Fruit fly (Drosophila melanogaster) whole organism, embryonic: ENCODE measurements around the gene spg.

Experiments
- Abd-B ChIP-seq: fragments of 200-800 bp; sonication (Bioruptor generic); optimal IDR thresholded peaks from 2 replicates; lab custom pipeline; 2018; ENCODE audit warnings: missing biosample characterization, mild to moderate bottlenecking, missing genetic modification characterization, moderate library complexity
- Aef1 ChIP-seq: fragments of 200-800 bp; sonication (Bioruptor generic); IDR thresholded peaks from 3 replicates; pipeline ENCODE4 v1.3.6; 2022; ENCODE audit warnings: missing biosample characterization, missing genetic modification characterization
- Asciz ChIP-seq: fragments of 200-800 bp; sonication (Bioruptor generic); optimal IDR thresholded peaks from 2 replicates; lab custom pipeline; 2017; ENCODE audit warnings: missing biosample characterization, mild to moderate bottlenecking, missing genetic modification characterization, missing genetic modification reagents
- Bgb ChIP-seq: fragments of 200-800 bp; sonication (Bioruptor generic); IDR thresholded peaks from 2 replicates; pipeline ENCODE4 v1.3.6; 2022; ENCODE audit warnings: missing biosample characterization, missing genetic modification characterization; ENCODE audit not compliant: partially characterized antibody
- Bteb2 ChIP-seq: fragments of 200-800 bp; sonication (Bioruptor generic); optimal IDR thresholded peaks from 2 replicates; lab custom pipeline; 2016; ENCODE audit warnings: missing biosample characterization, missing genetic modification characterization
- CG10959 ChIP-seq: fragments of 200-800 bp; sonication (Bioruptor generic); IDR thresholded peaks from 2 replicates; pipeline ENCODE4 v1.3.6; 2022; ENCODE audit warnings: missing biosample characterization, missing genetic modification characterization
- CG11456 ChIP-seq: fragments of 200-800 bp; sonication (Bioruptor generic); IDR thresholded peaks from 3 replicates; pipeline ENCODE4 v1.3.6; 2022; ENCODE audit warnings: missing biosample characterization, missing genetic modification characterization
- CG12104 ChIP-seq: fragments of 200-800 bp; sonication (Bioruptor generic); optimal IDR thresholded peaks from 3 replicates; lab custom pipeline; 2016; ENCODE audit warnings: missing biosample characterization, missing genetic modification characterization
- CG12942 ChIP-seq: fragments of 200-800 bp; sonication (Bioruptor generic); optimal IDR thresholded peaks from 3 replicates; lab custom pipeline; 2016; ENCODE audit warnings: missing biosample characterization, missing genetic modification characterization
- CG13287 ChIP-seq: fragments of 200-800 bp; sonication (Bioruptor generic); IDR thresholded peaks from 2 replicates; pipeline ENCODE4 v1.3.6; 2022; ENCODE audit warnings: missing biosample characterization, missing genetic modification characterization; ENCODE audit not compliant: partially characterized antibody
- CG13775 ChIP-seq: fragments of 200-800 bp; sonication (Bioruptor generic); optimal IDR thresholded peaks from 3 replicates; lab custom pipeline; 2017; ENCODE audit warnings: missing biosample characterization, mild to moderate bottlenecking, missing genetic modification characterization
- CG14710 ChIP-seq: fragments of 200-800 bp; sonication (Bioruptor generic); optimal IDR thresholded peaks from 3 replicates; lab custom pipeline; 2019; ENCODE audit warnings: missing biosample characterization, mild to moderate bottlenecking, missing genetic modification characterization, moderate library complexity
- CG16815 ChIP-seq: fragments of 200-800 bp; sonication (Bioruptor generic); optimal IDR thresholded peaks from 3 replicates; lab custom pipeline; 2017; ENCODE audit warnings: missing biosample characterization, mild to moderate bottlenecking, missing genetic modification characterization
- CG17328 ChIP-seq: fragments of 200-800 bp; sonication (Bioruptor generic); IDR thresholded peaks from 2 replicates; pipeline ENCODE4 v1.3.6; 2022; ENCODE audit warnings: missing biosample characterization, missing genetic modification characterization
- CG1792 ChIP-seq: fragments of 200-800 bp; sonication (Bioruptor generic); optimal IDR thresholded peaks from 2 replicates; lab custom pipeline; 2016; ENCODE audit warnings: missing biosample characterization, missing genetic modification characterization
- CG18764 ChIP-seq: fragments of 200-800 bp; sonication (Bioruptor generic); optimal IDR thresholded peaks from 3 replicates; lab custom pipeline; 2016; ENCODE audit warnings: missing biosample characterization, missing genetic modification characterization
- CG2129 ChIP-seq: fragments of 200-800 bp; sonication (Bioruptor generic); IDR thresholded peaks from 2 replicates; pipeline ENCODE4 v1.3.6; 2022; ENCODE audit warnings: missing biosample characterization, missing genetic modification characterization; ENCODE audit not compliant: partially characterized antibody
- CG2199 ChIP-seq: fragments of 200-800 bp; sonication (Bioruptor generic); IDR thresholded peaks from 3 replicates; pipeline ENCODE4 v1.3.6; 2022; ENCODE audit warnings: missing biosample characterization, missing genetic modification characterization
- CG30403 ChIP-seq: fragments of 200-800 bp; sonication (Bioruptor generic); optimal IDR thresholded peaks from 3 replicates; lab custom pipeline; 2016; ENCODE audit warnings: missing biosample characterization, missing genetic modification characterization
- CG3847 ChIP-seq: fragments of 200-800 bp; sonication (Bioruptor generic); IDR thresholded peaks from 2 replicates; pipeline ENCODE4 v1.3.6; 2022; ENCODE audit warnings: missing biosample characterization, missing genetic modification characterization
- CG5245 ChIP-seq: fragments of 200-800 bp; sonication (Bioruptor generic); optimal IDR thresholded peaks from 3 replicates; lab custom pipeline; 2016; ENCODE audit warnings: missing biosample characterization, missing genetic modification characterization
- CG7271 ChIP-seq: fragments of 200-800 bp; sonication (Bioruptor generic); optimal IDR thresholded peaks from 2 replicates; lab custom pipeline; 2018; ENCODE audit warnings: missing biosample characterization, mild to moderate bottlenecking, missing genetic modification characterization, moderate library complexity
- CG7556 ChIP-seq: fragments of 200-800 bp; sonication (Bioruptor generic); optimal IDR thresholded peaks from 2 replicates; lab custom pipeline; 2017; ENCODE audit warnings: missing biosample characterization, mild to moderate bottlenecking, missing genetic modification characterization
- CG7963 ChIP-seq: fragments of 200-800 bp; sonication (Bioruptor generic); IDR thresholded peaks from 3 replicates; pipeline ENCODE4 v1.3.6; 2022; ENCODE audit warnings: missing biosample characterization, missing genetic modification characterization; ENCODE audit not compliant: partially characterized antibody
- CG9727 ChIP-seq: fragments of 200-800 bp; sonication (Bioruptor generic); optimal IDR thresholded peaks from 3 replicates; lab custom pipeline; 2017; ENCODE audit warnings: missing biosample characterization, mild to moderate bottlenecking, missing genetic modification characterization
- D19B ChIP-seq: fragments of 200-800 bp; sonication (Bioruptor generic); optimal IDR thresholded peaks from 2 replicates; lab custom pipeline; 2017; ENCODE audit warnings: missing biosample characterization, mild to moderate bottlenecking, missing genetic modification characterization
- Dfd ChIP-seq, 2 experiments: fragments of >200 bp; optimal IDR thresholded peaks; 2 replicates each; lab custom pipeline; 2017; ENCODE audit warnings: missing biosample characterization in 2 of 2, missing genetic modification characterization in 2 of 2
- Fer3 ChIP-seq: fragments of 200-800 bp; sonication (Bioruptor generic); optimal IDR thresholded peaks from 2 replicates; lab custom pipeline; 2018; ENCODE audit warnings: missing biosample characterization, mild to moderate bottlenecking, missing genetic modification characterization, moderate library complexity
- HLH4C ChIP-seq: fragments of 200-800 bp; sonication (Bioruptor generic); IDR thresholded peaks from 3 replicates; pipeline ENCODE4 v1.3.6; 2022; ENCODE audit warnings: missing biosample characterization, missing genetic modification characterization; ENCODE audit not compliant: partially characterized antibody
- Hmr ChIP-seq: fragments of 200-800 bp; sonication (Bioruptor generic); optimal IDR thresholded peaks from 3 replicates; lab custom pipeline; 2017; ENCODE audit warnings: mild to moderate bottlenecking, missing biosample characterization, missing genetic modification reagents, missing genetic modification characterization
- Hmx ChIP-seq: fragments of 200-800 bp; sonication (Bioruptor generic); optimal IDR thresholded peaks from 2 replicates; lab custom pipeline; 2016; ENCODE audit warnings: missing biosample characterization, missing genetic modification characterization
- Mad ChIP-seq: fragments of 200-800 bp; sonication (Bioruptor generic); optimal IDR thresholded peaks from 2 replicates; lab custom pipeline; 2016; ENCODE audit warnings: missing biosample characterization, missing genetic modification characterization
- Mes4 ChIP-seq: fragments of 200-800 bp; sonication (Bioruptor generic); optimal IDR thresholded peaks from 2 replicates; lab custom pipeline; 2016; ENCODE audit warnings: missing biosample characterization, missing genetic modification characterization
- Optix ChIP-seq: fragments of 200-800 bp; sonication (Bioruptor generic); IDR thresholded peaks from 3 replicates; pipeline ENCODE4 v1.3.6; 2022; ENCODE audit warnings: missing biosample characterization, missing genetic modification characterization
- ase ChIP-seq: fragments of 200-800 bp; sonication (Bioruptor generic); IDR thresholded peaks from 3 replicates; pipeline ENCODE4 v1.3.6; 2022; ENCODE audit warnings: missing biosample characterization, missing genetic modification characterization
- croc ChIP-seq: fragments of 200-800 bp; sonication (Bioruptor generic); conservative IDR thresholded peaks from 3 replicates; pipeline ENCODE4 v1.3.6; 2022; ENCODE audit warnings: missing biosample characterization, missing genetic modification characterization
- ewg ChIP-seq: fragments of 200-800 bp; sonication (Bioruptor generic); optimal IDR thresholded peaks from 3 replicates; lab custom pipeline; 2017; ENCODE audit warnings: mild to moderate bottlenecking, missing biosample characterization, missing genetic modification reagents, missing genetic modification characterization
- exex ChIP-seq: fragments of 200-800 bp; sonication (Bioruptor generic); optimal IDR thresholded peaks from 4 replicates; lab custom pipeline; 2018; ENCODE audit warnings: missing biosample characterization, mild to moderate bottlenecking, missing genetic modification characterization, moderate library complexity
- gcm2 ChIP-seq: fragments of 200-800 bp; sonication (Bioruptor generic); optimal IDR thresholded peaks from 2 replicates; lab custom pipeline; 2016; ENCODE audit warnings: missing biosample characterization, missing genetic modification characterization
- gro ChIP-seq: fragments of 200-800 bp; sonication (Bioruptor generic); optimal IDR thresholded peaks from 2 replicates; lab custom pipeline; 2016; ENCODE audit warnings: missing biosample characterization, missing genetic modification characterization
- her ChIP-seq: fragments of 200-800 bp; sonication (Bioruptor generic); optimal IDR thresholded peaks from 2 replicates; lab custom pipeline; 2016; ENCODE audit warnings: missing biosample characterization, missing genetic modification characterization
- inv ChIP-seq: fragments of 200-800 bp; sonication (Bioruptor generic); IDR thresholded peaks from 2 replicates; pipeline ENCODE4 v1.3.6; 2022; ENCODE audit warnings: missing biosample characterization, missing genetic modification characterization; ENCODE audit not compliant: partially characterized antibody
- onecut ChIP-seq: fragments of 200-800 bp; sonication (Bioruptor generic); IDR thresholded peaks from 2 replicates; pipeline ENCODE4 v1.3.6; 2022; ENCODE audit warnings: missing biosample characterization, missing genetic modification characterization
- org-1 ChIP-seq: fragments of 200-800 bp; sonication (Bioruptor generic); optimal IDR thresholded peaks from 2 replicates; lab custom pipeline; 2017; ENCODE audit warnings: missing biosample characterization, missing genetic modification characterization
- pum ChIP-seq: fragments of 200-800 bp; sonication (Bioruptor generic); optimal IDR thresholded peaks from 2 replicates; lab custom pipeline; 2016; ENCODE audit warnings: missing biosample characterization, missing genetic modification characterization
- slou ChIP-seq: fragments of 200-800 bp; sonication (Bioruptor generic); optimal IDR thresholded peaks from 3 replicates; lab custom pipeline; 2016; ENCODE audit warnings: missing biosample characterization, missing genetic modification characterization
- tin ChIP-seq: fragments of 200-800 bp; sonication (Bioruptor generic); optimal IDR thresholded peaks from 3 replicates; lab custom pipeline; 2016; ENCODE audit warnings: missing biosample characterization, missing genetic modification characterization
- vvl ChIP-seq: fragments of 200-800 bp; sonication (Bioruptor generic); IDR thresholded peaks from 2 replicates; pipeline ENCODE4 v1.3.6; 2022; ENCODE audit warnings: missing biosample characterization, missing genetic modification characterization
- wdn ChIP-seq: fragments of 200-800 bp; sonication (Bioruptor generic); IDR thresholded peaks from 2 replicates; pipeline ENCODE4 v1.3.6; 2022; ENCODE audit warnings: missing biosample characterization, missing genetic modification characterization

The spg gene

DNA sequence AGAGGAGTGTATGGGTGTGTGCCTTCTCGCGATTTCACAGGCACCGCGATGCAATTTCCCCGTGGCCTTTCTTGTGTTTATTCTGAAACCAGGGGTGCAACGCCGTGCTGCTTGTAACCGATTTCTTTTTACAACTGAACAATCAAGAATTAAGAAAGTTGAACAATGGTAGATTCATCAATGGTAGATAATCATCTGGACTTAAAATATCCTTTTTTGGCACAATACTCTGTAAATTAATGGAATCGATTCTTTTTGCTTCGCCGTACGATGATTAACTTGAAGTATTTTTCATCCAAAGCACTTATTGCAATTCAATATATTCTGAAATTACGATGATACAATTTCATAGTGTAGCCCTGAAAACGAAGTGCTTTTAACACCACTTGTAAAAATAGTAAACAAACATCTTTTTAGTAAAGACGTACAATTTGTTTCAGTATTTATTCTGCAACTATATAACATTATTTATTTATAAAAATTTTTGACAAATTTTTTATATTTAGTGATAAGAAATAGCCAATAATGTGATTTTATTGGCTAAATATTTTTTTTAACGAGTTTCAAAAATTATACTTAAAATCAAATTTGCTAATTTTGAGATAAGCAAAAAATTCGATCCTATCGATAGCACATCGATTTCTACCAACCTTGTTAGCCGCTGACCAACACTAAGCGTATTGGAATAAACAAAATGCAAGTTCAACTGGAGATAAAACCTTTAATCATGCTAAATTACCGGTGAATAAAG is 25.3 kb upstream of the spg start, which contains the start of the genes CG1523 and CG1647 (continued):
- TF ChIP-seq Optix (peak; percentile 19; the same call in 1 of the 3 replicates), slou (no peak), CG14710 (tag; lab: Kevin White, UChicago) (peak; percentile 82), Dfd (GFP tag; optimal IDR thresholded peaks at IDR 0.05; lab: Kevin White, UChicago) (no peak), vvl (GFP tag; lab: Robert Waterston, UW) (peak; percentile 40; the same call in 1 of the 2 replicates), CG2199 (GFP tag; lab: Robert Waterston, UW) (no peak), CG13287 (GFP tag; lab: Robert Waterston, UW) (peak; percentile 67), exex (tag; lab: Kevin White, UChicago) (no peak), CG10959 (GFP tag; lab: Robert Waterston, UW) (peak; percentile 44; the same call in 1 of the 2 replicates), Fer3 (tag; lab: Kevin White, UChicago) (peak; percentile 50), CG30403 (GFP tag; lab: Kevin White, UChicago) (peak; percentile 74), CG3847 (GFP tag; lab: Robert Waterston, UW) (peak; percentile 51), Asciz (GFP tag; lab: Kevin White, UChicago) (no peak), tin (GFP tag; lab: Kevin White, UChicago) (peak; percentile 41), inv (GFP tag; lab: Robert Waterston, UW) (peak; percentile 46; the same call in 1 of the 2 replicates), wdn (GFP tag; lab: Robert Waterston, UW) (peak; percentile 38; the same call in 1 of the 2 replicates), Hmx (GFP tag; lab: Kevin White, UChicago) (no peak), CG5245 (peak; percentile 0), CG1792 (GFP tag; lab: Kevin White, UChicago) (peak; percentile 21), CG12104 (GFP tag; lab: Kevin White, UChicago) (peak; percentile 48), CG13775 (GFP tag; lab: Kevin White, UChicago) (peak; percentile 79), CG7963 (GFP tag; lab: Robert Waterston, UW) (peak; percentile 18; the same call in 1 of the 3 replicates), pum (GFP tag; lab: Kevin White, UChicago) (peak; percentile 57), ase (GFP tag; lab: Robert Waterston, UW) (no peak), CG11456 (GFP tag; lab: Robert Waterston, UW) (0 out of 3 replicates have a peak, but pooled peaks have one; percentile 29), her (GFP tag; lab: Kevin White, UChicago) (peak; percentile 47), CG7556 (peak; percentile 64), ewg (GFP tag; lab: Kevin White, UChicago) (no peak), org-1 (GFP tag; lab: Kevin White, UChicago) (peak; percentile 43), Mad (GFP tag; lab: Kevin White, UChicago) (peak; percentile 29), CG17328 (GFP tag; lab: Robert Waterston, UW) (peak; percentile 60; the same call in 1 of the 2 replicates), CG18764 (GFP tag; lab: Kevin White, UChicago) (peak; percentile 45), Aef1 (GFP tag; lab: Robert Waterston, UW) (peak; percentile 42; the same call in 2 of the 3 replicates), CG2129 (peak; percentile 37), CG16815 (GFP tag; lab: Kevin White, UChicago) (peak; percentile 47), gcm2 (GFP tag; lab: Kevin White, UChicago) (no peak), croc (GFP tag; lab: Robert Waterston, UW) (peak; percentile 45; the same call in 2 of the 3 replicates), onecut (peak; percentile 4), D19B (no peak), HLH4C (GFP tag; lab: Robert Waterston, UW) (peak; percentile 58), CG9727 (peak; percentile 60), Hmr (GFP tag; lab: Kevin White, UChicago) (no peak), gro (GFP tag; lab: Kevin White, UChicago) (peak; percentile 24), Abd-B (peak; percentile 67), Mes4 (GFP tag; lab: Kevin White, UChicago) (peak; percentile 33), Bteb2 (GFP tag; lab: Kevin White, UChicago) (no peak), CG12942 (GFP tag; lab: Kevin White, UChicago) (peak; percentile 45), CG7271 (tag; lab: Kevin White, UChicago) (peak; percentile 13), Bgb (GFP tag; lab: Robert Waterston, UW) (peak; percentile 53)
